Worm (Caenorhabditis elegans): ENCODE data around the gene F54F11.1.

ce11 chrII:13530657-13531056 is 26.9 kb downstream of the F54F11.1 start:
- no peak for TF ChIP-seq lsy-2 (tag; optimal IDR thresholded peaks at IDR 0.05)
- no peak for TF ChIP-seq unc-62 (GFP tag; optimal IDR thresholded peaks at IDR 0.05)
- no peak for TF ChIP-seq nhr-12 (tag; optimal IDR thresholded peaks at IDR 0.05)
- TF ChIP-seq nhr-28 (tag; optimal IDR thresholded peaks at IDR 0.05): no peak
- TF ChIP-seq zip-4 (GFP tag; optimal IDR thresholded peaks at IDR 0.05): no peak
- no peak for TF ChIP-seq ama-1 (optimal IDR thresholded peaks at IDR 0.05)
- no peak for TF ChIP-seq snpc-4 (tag; optimal IDR thresholded peaks at IDR 0.05)
- no peak for TF ChIP-seq ceh-82 (tag; optimal IDR thresholded peaks at IDR 0.05)
- no peak for TF ChIP-seq fos-1 (tag; optimal IDR thresholded peaks at IDR 0.05)
- TF ChIP-seq unc-86 (tag; optimal IDR thresholded peaks at IDR 0.05): no peak
- no peak for TF ChIP-seq ztf-4 (tag; optimal IDR thresholded peaks at IDR 0.05)
- no peak for TF ChIP-seq unc-30 (tag; optimal IDR thresholded peaks at IDR 0.05)
